Worm (Caenorhabditis elegans): ENCODE results near the gene inpp-5K.

The inpp-5K gene

DNA sequence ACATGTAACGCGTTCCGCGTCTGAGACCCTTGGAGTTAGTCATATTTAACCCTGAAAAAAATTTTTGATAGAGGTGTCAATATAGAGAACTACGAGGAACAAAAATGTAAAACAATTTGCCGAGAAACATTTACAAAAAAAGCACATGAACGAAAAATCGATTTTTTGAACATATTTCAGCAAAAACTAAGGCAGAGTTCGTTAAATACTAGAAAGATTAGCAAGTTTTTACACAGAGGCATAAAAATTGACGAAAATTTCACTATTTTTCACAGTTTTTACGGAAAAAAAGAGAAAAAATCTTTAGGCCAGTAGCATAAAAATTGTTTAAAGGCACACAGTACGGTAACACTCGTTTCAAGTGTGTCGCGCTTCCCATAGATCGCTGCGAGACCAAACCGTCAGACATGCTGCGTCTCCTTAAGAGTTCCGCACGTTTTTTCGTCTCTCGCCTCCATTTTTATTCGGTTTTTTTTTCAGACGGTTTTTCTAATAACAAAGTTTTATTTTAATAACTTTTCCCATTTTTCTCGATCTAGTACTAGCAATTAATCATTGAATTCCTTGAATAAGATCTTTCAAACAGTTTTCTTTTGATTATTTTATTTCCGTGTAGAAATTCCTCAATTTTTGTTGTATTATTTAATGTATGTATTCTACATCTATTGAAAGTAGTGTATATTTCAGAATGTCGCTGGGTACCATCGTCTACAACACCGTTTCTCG, 30.8 kb downstream of the inpp-5K start, which contains the start of the genes rpl-21 and C14B9.10:
Gene rpl-21, minus strand, starts transcription at position 51 of the 726 bp plus-strand sequence.
Gene C14B9.10, plus strand, starts transcription at position 676 of the 726 bp plus-strand sequence.
- no peak for TF ChIP-seq pag-3 (tag; optimal IDR thresholded peaks at IDR 0.05; ENCODE audit: borderline replicate concordance, insufficient read depth)
- peak in 1 of 2 experiments; percentile 13 for TF ChIP-seq ztf-11 (tag; optimal IDR thresholded peaks at IDR 0.05)
- TF ChIP-seq nhr-84 (tag; optimal IDR thresholded peaks at IDR 0.05) = no peak
- no peak for TF ChIP-seq sup-37 (GFP tag; optimal IDR thresholded peaks at IDR 0.05)
- peak; percentile 27 for TF ChIP-seq egl-13 (tag; optimal IDR thresholded peaks at IDR 0.05)
- peak; percentile 69 for TF ChIP-seq lin-39 (tag; optimal IDR thresholded peaks at IDR 0.05)
- peak; percentile 56 for TF ChIP-seq irx-1 (tag; optimal IDR thresholded peaks at IDR 0.05)
- TF ChIP-seq lsy-2 (tag; optimal IDR thresholded peaks at IDR 0.05) = peak; percentile 99
- TF ChIP-seq grh-1 (GFP tag; IDR thresholded peaks at IDR 0.05) = peak; percentile 64
- no peak for TF ChIP-seq nhr-12 (tag; optimal IDR thresholded peaks at IDR 0.05)
- peak; percentile 95 for TF ChIP-seq nhr-85 (tag)
- no peak for TF ChIP-seq pqm-1 (tag; optimal IDR thresholded peaks at IDR 0.05)
- TF ChIP-seq Y116A8C.19 (tag; optimal IDR thresholded peaks at IDR 0.05; ENCODE audit: borderline replicate concordance) = no peak
- no peak for TF ChIP-seq sptf-1 (tag; optimal IDR thresholded peaks at IDR 0.05)
- peak; percentile 86 for TF ChIP-seq rnt-1 (tag; optimal IDR thresholded peaks at IDR 0.05)
- TF ChIP-seq xbp-1 (tag; optimal IDR thresholded peaks at IDR 0.05) = peak; percentile 81
- TF ChIP-seq hpl-2 (GFP tag; optimal IDR thresholded peaks at IDR 0.05) = peak; percentile 9
- TF ChIP-seq nhr-11 (tag; optimal IDR thresholded peaks at IDR 0.05) = peak; percentile 75
- TF ChIP-seq blmp-1 (tag; optimal IDR thresholded peaks at IDR 0.05) = peak; percentile 72
- TF ChIP-seq isw-1 (GFP tag; IDR thresholded peaks at IDR 0.05) = peak; percentile 86
- no peak for TF ChIP-seq aha-1 (tag; optimal IDR thresholded peaks at IDR 0.05)
- no peak for TF ChIP-seq unc-98 (GFP tag; IDR thresholded peaks at IDR 0.05)
- no peak for TF ChIP-seq ceh-90 (tag; optimal IDR thresholded peaks at IDR 0.05)
- peak; percentile 57 for TF ChIP-seq nhr-237 (tag; optimal IDR thresholded peaks at IDR 0.05)
- TF ChIP-seq C34B4.2 (tag; optimal IDR thresholded peaks at IDR 0.05) = no peak
- no peak for TF ChIP-seq ets-5 (GFP tag; IDR thresholded peaks at IDR 0.05)
- peak; percentile 73 for TF ChIP-seq lin-13 (GFP tag; optimal IDR thresholded peaks at IDR 0.05)
- peak; percentile 77 for TF ChIP-seq lin-14 (GFP tag; optimal IDR thresholded peaks at IDR 0.05)
- TF ChIP-seq nhr-90 (tag; optimal IDR thresholded peaks at IDR 0.05; ENCODE audit: poor library complexity) = peak; percentile 82
- no peak for TF ChIP-seq tlp-1 (tag; optimal IDR thresholded peaks at IDR 0.05)
- no peak for TF ChIP-seq nhr-76 (tag; optimal IDR thresholded peaks at IDR 0.05)
- no peak for TF ChIP-seq nhr-28 (tag; optimal IDR thresholded peaks at IDR 0.05)
- no peak for TF ChIP-seq unc-62 (GFP tag; optimal IDR thresholded peaks at IDR 0.05)
- no peak for TF ChIP-seq hlh-17 (GFP tag; optimal IDR thresholded peaks at IDR 0.05; ENCODE audit: borderline replicate concordance)
- TF ChIP-seq fkh-10 (GFP tag; optimal IDR thresholded peaks at IDR 0.05) = no peak
- peak; percentile 33 for TF ChIP-seq sox-4 (tag; optimal IDR thresholded peaks at IDR 0.05)
- TF ChIP-seq mab-9 (GFP tag; IDR thresholded peaks at IDR 0.05) = no peak
- no peak for TF ChIP-seq ceh-63 (GFP tag; optimal IDR thresholded peaks at IDR 0.05)
- peak; percentile 85 for TF ChIP-seq nhr-19 (GFP tag; conservative IDR thresholded peaks at IDR 0.05)
- TF ChIP-seq dsc-1 (tag; optimal IDR thresholded peaks at IDR 0.05) = peak; percentile 73
- no peak for TF ChIP-seq ceh-8 (GFP tag; optimal IDR thresholded peaks at IDR 0.05)
- peak; percentile 53 for TF ChIP-seq F16B12.6 (tag; optimal IDR thresholded peaks at IDR 0.05)
- TF ChIP-seq lin-35 (GFP tag; optimal IDR thresholded peaks at IDR 0.05) = peak; percentile 84 to 89
- no peak for TF ChIP-seq zag-1 (tag; optimal IDR thresholded peaks at IDR 0.05)
- peak; percentile 68 for TF ChIP-seq ztf-4 (tag; optimal IDR thresholded peaks at IDR 0.05)
- peak; percentile 73 to 88 (median 77) for TF ChIP-seq ceh-82 (tag; optimal IDR thresholded peaks at IDR 0.05)
- no peak for TF ChIP-seq vab-15 (tag; optimal IDR thresholded peaks at IDR 0.05)
- TF ChIP-seq unc-30 (tag; optimal IDR thresholded peaks at IDR 0.05) = no peak
- peak; percentile 92 for TF ChIP-seq nhr-71 (tag; optimal IDR thresholded peaks at IDR 0.05)
- TF ChIP-seq zip-4 (GFP tag; optimal IDR thresholded peaks at IDR 0.05) = no peak
- TF ChIP-seq ces-1 (GFP tag; optimal IDR thresholded peaks at IDR 0.05) = no peak
- peak; percentile 83 for TF ChIP-seq tbx-2 (tag; optimal IDR thresholded peaks at IDR 0.05)
